Worm (Caenorhabditis elegans) whole organism, L2 larva: ENCODE measurements around the gene C18E9.7.

Experiments used
- R02D3.7 ChIP-seq: fragments of 150-350 bp; optimal IDR thresholded peaks from 2 replicates; lab custom pipeline; 2014; ENCODE audit warnings: missing biosample characterization, missing genetic modification characterization
- ama-1 ChIP-seq: fragments of 150-350 bp; optimal IDR thresholded peaks from 2 replicates; lab custom pipeline; 2018; ENCODE audit warnings: inconsistent platforms
- elt-1 ChIP-seq: fragments of 150-350 bp; optimal IDR thresholded peaks from 2 replicates; lab custom pipeline; 2014; ENCODE audit warnings: missing biosample characterization, missing genetic modification characterization
- elt-3 ChIP-seq: sonication (generic microtip); optimal IDR thresholded peaks from 2 replicates; lab custom pipeline; 2017; ENCODE audit warnings: missing biosample characterization, missing genetic modification characterization
- nhr-77 ChIP-seq: fragments of 150-350 bp; optimal IDR thresholded peaks from 2 replicates; lab custom pipeline; 2014; ENCODE audit warnings: missing biosample characterization, missing genetic modification characterization
- ztf-1 ChIP-seq: fragments of 200-800 bp; sonication (Bioruptor generic); conservative IDR thresholded peaks from 2 replicates; pipeline ENCODE4 v1.3.6; 2022; ENCODE audit warnings: missing genetic modification characterization, missing compliant biosample characterization

DNA sequence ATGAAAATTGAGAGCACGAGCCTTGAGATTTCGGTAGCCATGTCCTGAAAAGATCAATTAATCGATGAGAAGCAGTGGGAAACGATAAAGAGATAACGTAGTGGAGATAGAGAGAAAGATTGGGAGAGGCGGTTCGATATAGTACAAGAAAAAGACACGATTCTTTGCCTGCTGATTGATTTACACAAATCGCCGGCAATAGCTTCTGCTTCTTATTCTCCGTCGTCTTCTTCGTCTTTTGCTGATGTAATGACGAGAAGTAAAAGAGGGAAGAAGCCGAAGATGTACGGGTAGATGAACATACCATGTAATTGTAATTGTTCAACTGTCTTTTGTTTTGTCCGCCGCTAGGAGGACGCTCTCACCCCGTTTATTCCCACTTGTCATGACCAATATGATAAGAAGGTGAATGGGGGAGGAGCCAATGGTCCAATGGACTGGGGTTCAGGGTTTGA lies 46.7 kb upstream of the C18E9.7 start, which contains the start of gene F37B12.1:
- no peak for TF ChIP-seq ama-1 (lab: Kevin White, UChicago)
- no peak for TF ChIP-seq elt-3 (tag; lab: Kevin White, UChicago)
- TF ChIP-seq R02D3.7 (tag; lab: Kevin White, UChicago) = no peak
- TF ChIP-seq elt-1 (tag; lab: Kevin White, UChicago) = no peak
- no peak for TF ChIP-seq nhr-77
- no peak for TF ChIP-seq ztf-1
